Fruit fly (Drosophila melanogaster) whole organism: Measurements from ENCODE around the gene Mesh1.

Source experiments
- CG8478 ChIP-seq: fragments of >200 bp; optimal IDR thresholded peaks from 2 replicates; lab custom pipeline; 2018; ENCODE audit warnings: inconsistent platforms
- Dll ChIP-seq: fragments of >200 bp; optimal IDR thresholded peaks from 2 replicates; lab custom pipeline; 2017
- EcR ChIP-seq, 2 experiments: fragments of >200 bp; optimal IDR thresholded peaks; 2 replicates each; lab custom pipeline; 2017; ENCODE audit warnings: missing biosample characterization in 2 of 2, missing genetic modification characterization in 2 of 2, missing genetic modification reagents in 2 of 2
- pan ChIP-seq: fragments of >200 bp; optimal IDR thresholded peaks from 2 replicates; lab custom pipeline; 2017
- psq ChIP-seq: fragments of >200 bp; optimal IDR thresholded peaks from 2 replicates; lab custom pipeline; 2017
- usp ChIP-seq: fragments of >200 bp; optimal IDR thresholded peaks from 2 replicates; lab custom pipeline; 2017; ENCODE audit warnings: missing biosample characterization, missing genetic modification characterization, mixed read lengths

Mesh1 gene

DNA sequence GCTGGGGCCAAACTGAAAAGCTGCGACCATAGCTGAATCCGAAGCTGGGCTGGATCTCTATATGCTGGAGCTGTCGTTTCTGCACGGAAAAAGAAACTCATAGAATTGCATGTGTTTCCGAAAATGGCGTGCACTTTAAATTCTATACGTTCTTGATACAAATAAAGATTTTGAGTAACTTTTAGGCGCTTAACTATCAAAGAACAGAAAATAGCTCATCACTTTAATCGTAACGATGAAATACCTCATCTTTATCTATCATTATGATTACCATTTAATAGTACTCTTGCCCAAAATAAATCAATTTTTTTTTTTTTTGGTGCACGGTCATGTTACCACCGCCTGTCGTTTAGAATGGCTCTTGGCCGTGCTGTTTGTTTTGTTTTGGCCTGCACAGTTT is 9.4 kb upstream of the Mesh1 start:
- TF ChIP-seq CG8478 (lab: Kevin White, UChicago), result no peak
- TF ChIP-seq EcR (GFP tag; optimal IDR thresholded peaks at IDR 0.05; lab: Kevin White, UChicago), result no peak
- TF ChIP-seq usp (GFP tag; lab: Kevin White, UChicago), result no peak
- TF ChIP-seq psq (lab: Kevin White, UChicago), result no peak
- TF ChIP-seq pan (lab: Kevin White, UChicago), result no peak
- no peak for TF ChIP-seq Dll (lab: Kevin White, UChicago)

DNA sequence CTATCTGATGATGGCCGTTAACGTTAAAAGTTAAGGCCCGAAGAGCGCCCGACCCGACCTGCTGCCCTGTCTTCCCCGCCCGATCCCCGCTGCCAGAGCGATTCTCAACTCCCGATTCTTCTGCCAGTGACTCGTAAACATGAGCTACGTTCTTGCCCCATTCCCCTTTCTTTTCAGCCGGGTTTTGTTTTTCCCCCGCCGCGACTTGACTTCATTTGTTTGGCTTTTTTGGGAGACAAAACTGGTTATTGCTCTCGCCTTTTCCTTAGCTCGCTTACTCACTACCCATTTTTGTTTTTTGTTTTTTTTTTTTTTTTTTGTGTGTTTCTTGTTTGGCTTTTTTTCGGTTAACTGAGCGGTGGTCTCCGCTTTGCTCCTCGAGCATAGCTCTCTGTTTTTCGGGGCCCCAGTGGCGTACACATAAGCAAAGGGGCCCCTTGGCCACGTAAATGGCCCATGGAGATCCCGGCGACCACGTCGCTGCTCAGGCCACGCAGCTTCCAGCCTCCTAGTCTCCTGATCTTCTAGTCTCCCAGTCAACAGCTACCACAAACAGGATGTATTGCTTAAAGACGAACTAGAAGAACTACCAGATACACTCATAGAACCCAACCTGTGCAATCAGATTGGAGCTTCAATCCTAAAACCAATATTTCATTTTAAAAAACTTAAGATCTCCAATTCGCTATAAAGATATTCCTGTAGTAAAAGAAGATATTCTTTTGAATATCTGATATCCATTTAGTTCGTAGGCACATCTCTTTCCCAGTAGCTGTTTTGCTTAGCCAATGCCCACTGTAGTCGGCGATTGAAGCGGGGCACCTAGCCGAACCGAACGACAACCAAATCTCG is 8.4 kb upstream of the Mesh1 start:
- TF ChIP-seq EcR (GFP tag; optimal IDR thresholded peaks at IDR 0.05; lab: Kevin White, UChicago), result peak in 1 of 2 experiments; percentile 70
- no peak for TF ChIP-seq usp (GFP tag; lab: Kevin White, UChicago)
- TF ChIP-seq Dll (lab: Kevin White, UChicago), result peak; percentile 11
- TF ChIP-seq CG8478 (lab: Kevin White, UChicago), result no peak

DNA sequence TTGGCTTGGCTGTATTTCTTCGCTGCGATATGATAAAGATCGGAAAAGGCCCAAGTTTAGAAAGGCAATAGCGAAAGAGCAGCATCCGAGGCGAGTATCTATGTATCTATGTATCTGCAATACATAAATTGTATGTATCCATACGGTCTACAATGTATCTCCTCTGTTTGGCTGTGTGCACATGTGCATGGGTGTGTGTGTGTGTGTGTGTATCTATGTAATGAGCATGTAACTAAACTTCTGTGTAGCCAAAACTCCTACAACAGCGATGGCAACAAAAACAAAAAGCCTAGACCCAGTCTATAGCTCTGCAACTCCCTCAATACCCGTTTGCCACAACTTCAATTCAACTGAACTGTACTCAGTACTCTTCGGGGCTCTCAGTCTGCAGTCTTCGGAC is 7.8 kb upstream of the Mesh1 start:
- TF ChIP-seq Dll (lab: Kevin White, UChicago) (no peak), EcR (GFP tag; optimal IDR thresholded peaks at IDR 0.05; lab: Kevin White, UChicago) (no peak), usp (GFP tag; lab: Kevin White, UChicago) (no peak), CG8478 (lab: Kevin White, UChicago) (no peak), pan (lab: Kevin White, UChicago) (no peak), psq (lab: Kevin White, UChicago) (no peak)

DNA sequence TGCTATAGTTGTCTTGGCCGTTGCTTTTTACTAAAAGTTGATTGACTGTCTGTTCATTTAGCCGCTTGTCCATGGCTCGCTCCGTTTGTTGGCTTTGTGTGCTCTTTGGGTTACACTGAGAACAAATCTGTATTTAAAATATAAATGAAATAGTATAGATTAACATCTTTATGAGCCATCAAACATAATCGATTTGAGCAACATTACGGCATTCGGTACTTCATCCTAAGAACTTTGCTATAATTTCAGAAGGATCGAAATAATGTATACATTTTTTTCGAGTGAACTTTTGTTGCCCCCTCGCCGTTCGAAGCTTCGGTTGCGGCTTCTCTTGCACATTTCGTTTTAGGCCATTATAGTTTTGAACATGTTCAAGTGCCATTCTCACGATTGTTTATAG is 5.7 kb upstream of the Mesh1 start:
- TF ChIP-seq Dll (lab: Kevin White, UChicago), result no peak

DNA sequence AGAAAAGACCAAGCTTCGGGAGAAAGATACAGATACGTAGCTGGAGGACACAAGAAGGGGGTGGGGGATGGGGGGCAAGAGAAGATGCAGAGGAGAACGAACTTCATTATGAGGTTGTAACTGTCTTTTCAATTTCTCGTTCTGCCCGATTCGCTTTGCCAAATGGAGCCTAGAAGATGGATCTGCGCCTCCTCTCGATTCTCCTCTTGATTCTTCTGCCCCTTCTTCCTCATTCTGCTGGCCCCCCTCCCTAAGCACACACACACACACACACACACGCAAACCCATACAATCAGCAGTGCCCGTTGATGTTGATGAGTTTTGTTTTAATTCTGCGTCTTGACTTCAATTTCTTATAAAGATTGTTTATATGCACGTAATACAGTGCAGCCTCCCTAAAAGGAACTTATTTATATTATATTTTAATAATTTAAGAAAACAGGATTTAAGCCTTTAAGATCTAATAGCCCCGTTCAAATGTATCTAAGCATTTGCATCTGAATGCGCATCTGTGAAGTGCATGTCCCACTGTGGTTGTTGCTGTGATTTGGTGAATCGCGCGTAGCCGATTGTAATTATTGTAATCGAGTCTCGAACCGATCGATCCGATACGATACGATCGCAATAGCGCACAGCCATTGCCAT is 4.8 kb upstream of the Mesh1 start:
- TF ChIP-seq usp (GFP tag; lab: Kevin White, UChicago), result no peak
- TF ChIP-seq Dll (lab: Kevin White, UChicago), result no peak
- TF ChIP-seq psq (lab: Kevin White, UChicago), result no peak
- peak in 1 of 2 experiments; percentile 32 for TF ChIP-seq EcR (GFP tag; optimal IDR thresholded peaks at IDR 0.05; lab: Kevin White, UChicago)
- TF ChIP-seq CG8478 (lab: Kevin White, UChicago), result no peak
- no peak for TF ChIP-seq pan (lab: Kevin White, UChicago)

DNA sequence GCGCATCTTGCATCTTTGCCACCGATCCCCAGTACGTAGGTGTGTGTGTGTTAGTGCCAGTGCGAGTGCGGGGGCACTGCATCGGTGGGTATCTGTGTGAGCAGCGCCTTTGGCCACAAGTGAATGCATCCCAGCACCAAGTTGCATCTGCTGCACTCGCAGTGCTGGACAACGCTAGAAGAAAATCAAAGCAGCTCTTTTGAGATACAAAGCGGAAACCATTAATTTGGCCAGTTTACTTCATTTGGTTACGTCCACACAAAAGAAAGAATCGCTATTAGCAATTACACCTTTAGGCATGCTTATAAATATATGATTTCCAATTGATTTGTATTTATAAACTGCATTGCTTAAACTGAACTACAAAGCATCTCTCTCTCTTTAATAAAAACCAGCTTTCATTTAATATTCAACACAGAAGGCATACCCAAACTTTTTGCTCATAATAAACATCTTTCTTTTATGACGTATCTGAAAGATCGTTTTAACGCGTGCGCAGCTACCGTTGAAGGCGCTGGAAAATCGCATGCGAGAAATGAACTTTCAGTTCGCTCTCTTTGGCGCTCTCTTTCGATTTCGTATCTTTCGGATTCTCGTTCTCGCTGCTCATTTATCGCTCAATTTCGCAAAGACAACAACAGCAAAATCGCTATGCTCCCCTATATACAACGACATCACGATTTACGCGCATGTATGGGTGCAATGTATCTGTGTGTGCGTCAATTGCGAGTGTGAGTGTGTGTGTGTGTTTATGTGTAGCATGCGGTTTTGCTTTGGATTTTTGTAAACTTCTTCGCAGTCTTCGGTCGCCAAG is 4.1 kb upstream of the Mesh1 start:
- TF ChIP-seq psq (lab: Kevin White, UChicago) (no peak), pan (lab: Kevin White, UChicago) (no peak), EcR (GFP tag; optimal IDR thresholded peaks at IDR 0.05; lab: Kevin White, UChicago) (no peak), Dll (lab: Kevin White, UChicago) (no peak), usp (GFP tag; lab: Kevin White, UChicago) (no peak), CG8478 (lab: Kevin White, UChicago) (peak; percentile 28)

DNA sequence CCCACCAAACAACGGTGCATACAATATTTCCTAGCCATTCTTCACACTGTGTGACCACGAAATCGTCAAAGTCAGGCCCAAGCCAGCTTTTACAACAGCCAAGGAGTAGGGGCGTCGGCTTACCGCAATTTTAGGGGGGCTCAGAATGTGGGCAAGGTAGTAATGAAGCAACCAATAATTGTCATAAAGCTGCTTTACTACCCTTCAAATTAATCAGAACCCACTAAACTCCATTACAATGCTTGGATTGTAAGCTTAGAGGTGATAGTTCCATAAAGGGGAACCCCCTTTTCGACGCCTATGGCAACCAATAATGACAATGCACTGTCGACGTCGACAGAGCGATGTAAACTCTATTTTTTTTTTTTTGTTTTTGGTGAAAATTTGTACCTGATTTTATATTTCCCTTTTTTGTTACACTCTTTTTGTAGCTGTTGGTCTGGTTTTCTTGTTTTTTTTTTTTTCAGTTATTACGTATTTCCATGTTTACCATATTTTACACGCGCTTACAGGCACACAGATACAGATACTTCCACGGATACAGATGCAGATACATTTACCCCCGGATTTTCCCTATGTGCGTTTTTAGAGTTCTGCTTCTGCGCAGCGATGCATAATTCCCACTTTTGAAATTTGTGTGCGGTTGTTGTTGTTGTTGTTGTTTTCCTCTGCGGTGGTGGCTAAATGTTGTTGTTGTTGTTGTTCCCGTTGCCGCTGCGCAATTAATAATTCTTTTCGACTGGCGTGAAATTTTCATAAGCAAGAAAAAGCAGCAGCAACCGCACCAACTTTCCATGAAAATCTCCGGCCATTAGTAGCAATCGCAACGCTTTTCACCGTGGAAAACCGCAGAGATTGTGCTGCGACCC is 2.5 kb upstream of the Mesh1 start:
- TF ChIP-seq EcR (GFP tag; optimal IDR thresholded peaks at IDR 0.05; lab: Kevin White, UChicago) (no peak), Dll (lab: Kevin White, UChicago) (no peak), pan (lab: Kevin White, UChicago) (no peak), usp (GFP tag; lab: Kevin White, UChicago) (no peak), psq (lab: Kevin White, UChicago) (no peak), CG8478 (lab: Kevin White, UChicago) (no peak)

DNA sequence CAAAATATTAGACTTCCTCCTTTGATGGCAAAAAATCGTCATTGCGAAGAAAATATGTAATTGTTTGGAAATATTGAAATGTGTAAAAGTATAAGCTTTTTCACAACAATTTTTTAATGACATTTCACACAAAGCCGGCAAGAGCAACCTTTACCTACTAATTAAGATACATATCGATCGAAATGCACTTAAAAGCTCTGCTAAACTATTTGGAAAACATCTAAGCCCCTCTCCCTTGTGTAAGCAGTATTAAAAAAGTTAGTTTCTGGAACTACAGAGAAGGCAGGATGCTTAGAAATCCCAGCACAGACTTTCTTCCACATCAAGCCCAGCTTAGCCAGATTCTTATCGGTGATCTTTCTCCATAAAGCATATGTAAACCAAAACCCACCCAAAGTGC is 1.7 kb upstream of the Mesh1 start, which contains the start of gene Cyt-c1L:
TSS of gene Cyt-c1L (minus strand) at position 101 of the 400 bp plus-strand sequence.
- TF ChIP-seq Dll (lab: Kevin White, UChicago) (no peak), CG8478 (lab: Kevin White, UChicago) (no peak), EcR (GFP tag; optimal IDR thresholded peaks at IDR 0.05; lab: Kevin White, UChicago) (no peak), psq (lab: Kevin White, UChicago) (no peak), pan (lab: Kevin White, UChicago) (no peak), usp (GFP tag; lab: Kevin White, UChicago) (no peak)

DNA sequence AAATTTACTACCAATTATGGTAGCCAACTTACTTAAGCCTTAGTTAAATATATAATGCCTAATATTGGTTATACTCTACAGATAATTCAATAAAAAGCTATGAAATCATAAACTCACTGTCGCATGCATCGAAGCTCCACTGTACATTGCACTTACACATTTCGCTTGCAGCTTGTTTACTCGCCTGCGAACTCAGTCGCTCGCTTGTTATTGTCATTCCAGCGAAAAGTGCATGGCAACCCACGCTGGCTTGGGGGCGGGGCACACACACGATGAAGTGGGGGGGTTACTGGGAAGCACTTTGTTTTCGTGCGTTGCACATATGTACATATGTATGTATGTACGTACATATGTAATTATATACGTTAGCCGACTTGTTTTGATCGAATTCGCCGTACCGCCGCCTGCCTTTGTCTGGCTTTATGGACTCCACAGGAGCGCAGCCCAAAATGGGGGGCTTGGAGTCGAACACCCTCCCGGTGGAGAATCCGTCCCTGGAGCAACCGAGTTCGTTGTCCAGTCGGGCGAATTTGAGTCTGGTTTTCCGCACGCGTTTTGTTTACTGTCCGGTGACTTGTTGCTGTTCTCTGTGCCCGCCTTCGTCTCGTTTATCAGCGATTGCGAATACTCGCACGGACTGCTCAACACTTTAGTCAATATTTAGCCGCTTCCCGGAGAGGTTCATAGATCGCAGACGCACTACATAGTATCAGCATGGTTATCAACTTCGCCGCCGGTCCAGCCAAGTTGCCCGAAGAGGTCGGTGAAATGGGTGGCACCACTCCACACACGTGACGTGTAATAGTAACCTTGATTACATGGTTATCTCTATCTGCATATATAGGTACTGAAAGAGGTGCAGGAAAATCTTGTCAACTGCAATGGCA is 2.3 kb downstream of the Mesh1 start, which contains the start of gene CG11899:
TSS of gene CG11899 (plus strand) at position 648 of the 887 bp plus-strand sequence.
- TF ChIP-seq usp (GFP tag; lab: Kevin White, UChicago) (no peak), psq (lab: Kevin White, UChicago) (no peak), CG8478 (lab: Kevin White, UChicago) (no peak), Dll (lab: Kevin White, UChicago) (no peak), EcR (GFP tag; optimal IDR thresholded peaks at IDR 0.05; lab: Kevin White, UChicago) (peak; percentile 86 to 91), pan (lab: Kevin White, UChicago) (no peak)
